Worm (Caenorhabditis elegans) whole organism, L4 larva: ENCODE measurements around the gene F16B4.7.

ENCODE experiments used
- D1046.2 ChIP-seq: fragments of 200-800 bp; sonication (Bioruptor generic); IDR thresholded peaks from 2 replicates; pipeline ENCODE4 v1.3.6; 2022; ENCODE audit warnings: missing genetic modification characterization, missing compliant biosample characterization
- F37D6.2 ChIP-seq: sonication (generic microtip); optimal IDR thresholded peaks from 2 replicates; lab custom pipeline; 2016; ENCODE audit warnings: mild to moderate bottlenecking, missing genetic modification characterization, missing compliant biosample characterization
- R02D3.7 ChIP-seq: fragments of 150-350 bp; sonication (generic microtip); optimal IDR thresholded peaks from 3 replicates; lab custom pipeline; 2014; ENCODE audit warnings: missing biosample characterization, missing genetic modification characterization
- T20F7.1 ChIP-seq: fragments of 200-800 bp; sonication (Bioruptor generic); optimal IDR thresholded peaks from 2 replicates; lab custom pipeline; 2018; ENCODE audit warnings: mild to moderate bottlenecking, missing genetic modification characterization, missing compliant biosample characterization
- Y105C5A.15 ChIP-seq: fragments of 200-800 bp; sonication (Bioruptor generic); IDR thresholded peaks from 2 replicates; pipeline ENCODE4 v1.3.6; 2022; ENCODE audit warnings: missing genetic modification characterization, missing compliant biosample characterization
- Y48G9A.11 ChIP-seq: fragments of 200-800 bp; sonication (Bioruptor generic); IDR thresholded peaks from 2 replicates; pipeline ENCODE4 v1.3.6; 2022; ENCODE audit warnings: missing genetic modification reagents, missing genetic modification characterization, missing compliant biosample characterization
- aha-1 ChIP-seq: fragments of 150-350 bp; peaks from one replicate; lab custom pipeline; 2014; ENCODE audit warnings: missing biosample characterization, missing genetic modification characterization
- aly-2 ChIP-seq: sonication (generic microtip); optimal IDR thresholded peaks from 2 replicates; lab custom pipeline; 2018; ENCODE audit warnings: missing biosample characterization, missing genetic modification characterization
- arid-1 ChIP-seq: fragments of 200-800 bp; sonication (Bioruptor generic); conservative IDR thresholded peaks from 2 replicates; pipeline ENCODE4 v1.3.6; 2022; ENCODE audit warnings: missing genetic modification reagents, missing genetic modification characterization, missing compliant biosample characterization
- attf-4 ChIP-seq: sonication (generic microtip); optimal IDR thresholded peaks from 3 replicates; lab custom pipeline; 2017; ENCODE audit warnings: missing biosample characterization, missing genetic modification characterization
- ceh-32 ChIP-seq: sonication (generic microtip); optimal IDR thresholded peaks from 2 replicates; lab custom pipeline; 2016; ENCODE audit warnings: mild to moderate bottlenecking, missing genetic modification characterization, missing compliant biosample characterization; ENCODE audit not compliant: poor library complexity
- ces-1 ChIP-seq: fragments of 150-350 bp; sonication (generic microtip); optimal IDR thresholded peaks from 4 replicates; lab custom pipeline; 2014; ENCODE audit warnings: missing biosample characterization, missing genetic modification reagents, missing genetic modification characterization
- daf-12 ChIP-seq: fragments of 150-350 bp; optimal IDR thresholded peaks from 2 replicates; lab custom pipeline; 2014; ENCODE audit warnings: missing biosample characterization, missing genetic modification reagents, missing genetic modification characterization
- daf-16 ChIP-seq, 3 experiments: sonication (generic microtip); optimal IDR thresholded peaks; 2 replicates each; lab custom pipeline; 2016 to 2017; ENCODE audit warnings: missing genetic modification characterization in 3 of 3, missing genetic modification reagents in 3 of 3, mild to moderate bottlenecking in 2 of 3, missing compliant biosample characterization in 2 of 3, missing biosample characterization in 1 of 3, moderate library complexity in 1 of 3
- dmd-6 ChIP-seq: fragments of 200-800 bp; sonication (Bioruptor generic); IDR thresholded peaks from 2 replicates; pipeline ENCODE4 v1.3.6; 2022; ENCODE audit warnings: missing genetic modification reagents, missing genetic modification characterization, missing compliant biosample characterization
- dmd-9 ChIP-seq: fragments of 200-800 bp; sonication (Bioruptor generic); IDR thresholded peaks from 2 replicates; pipeline ENCODE4 v1.3.6; 2022; ENCODE audit warnings: missing genetic modification reagents, missing genetic modification characterization, missing compliant biosample characterization
- dpl-1 ChIP-seq: fragments of 150-350 bp; optimal IDR thresholded peaks from 2 replicates; lab custom pipeline; 2014; ENCODE audit warnings: missing biosample characterization, missing genetic modification reagents, missing genetic modification characterization
- dve-1 ChIP-seq: sonication (generic microtip); optimal IDR thresholded peaks from 2 replicates; lab custom pipeline; 2017; ENCODE audit warnings: antibody characterized with exemption, mild to moderate bottlenecking, missing genetic modification characterization, missing compliant biosample characterization; ENCODE audit not compliant: insufficient read depth
- egl-27 ChIP-seq: sonication (generic microtip); optimal IDR thresholded peaks from 3 replicates; lab custom pipeline; 2017; ENCODE audit warnings: missing biosample characterization, missing genetic modification reagents, missing genetic modification characterization
- fos-1 ChIP-seq: fragments of 150-350 bp; optimal IDR thresholded peaks from 2 replicates; lab custom pipeline; 2014; ENCODE audit warnings: missing biosample characterization, missing genetic modification characterization
- hlh-11 ChIP-seq: fragments of 200-800 bp; sonication (Bioruptor generic); optimal IDR thresholded peaks from 2 replicates; lab custom pipeline; 2018; ENCODE audit warnings: mild to moderate bottlenecking, missing genetic modification characterization, missing compliant biosample characterization
- hlh-30 ChIP-seq: sonication (generic microtip); optimal IDR thresholded peaks from 2 replicates; lab custom pipeline; 2017; ENCODE audit warnings: antibody characterized with exemption, mild to moderate bottlenecking, missing genetic modification characterization, missing compliant biosample characterization; ENCODE audit not compliant: insufficient read depth
- hmg-1.1 ChIP-seq: fragments of 200-800 bp; sonication (Bioruptor generic); IDR thresholded peaks from 2 replicates; pipeline ENCODE4 v1.3.6; 2022; ENCODE audit warnings: missing genetic modification reagents, missing genetic modification characterization, missing compliant biosample characterization
- lim-7 ChIP-seq: fragments of 200-800 bp; sonication (Bioruptor generic); IDR thresholded peaks from 2 replicates; pipeline ENCODE4 v1.3.6; 2022; ENCODE audit warnings: missing genetic modification characterization, missing compliant biosample characterization
- lin-1 ChIP-seq: fragments of 200-800 bp; sonication (Bioruptor generic); IDR thresholded peaks from 2 replicates; pipeline ENCODE4 v1.3.6; 2022; ENCODE audit warnings: missing genetic modification reagents, missing genetic modification characterization, missing compliant biosample characterization
- lin-13 ChIP-seq: fragments of 150-350 bp; optimal IDR thresholded peaks from 2 replicates; lab custom pipeline; 2014; ENCODE audit warnings: missing biosample characterization, missing genetic modification reagents, missing genetic modification characterization
- lin-15B ChIP-seq: fragments of 150-350 bp; sonication (generic microtip); optimal IDR thresholded peaks from 3 replicates; lab custom pipeline; 2014; ENCODE audit warnings: missing biosample characterization, missing genetic modification characterization
- lin-38 ChIP-seq: fragments of 200-800 bp; sonication (Bioruptor generic); IDR thresholded peaks from 2 replicates; pipeline ENCODE4 v1.3.6; 2022; ENCODE audit warnings: missing genetic modification reagents, missing genetic modification characterization, missing compliant biosample characterization
- madf-9 ChIP-seq: fragments of 200-800 bp; sonication (Bioruptor generic); conservative IDR thresholded peaks from 2 replicates; pipeline ENCODE4 v1.3.6; 2022; ENCODE audit warnings: missing genetic modification reagents, missing genetic modification characterization, missing compliant biosample characterization
- mdl-1 ChIP-seq, 2 experiments: fragments of 150-350 bp in 1 of 2; sonication (generic microtip) in 1 of 2; optimal IDR thresholded peaks; 2 replicates each; lab custom pipeline; 2014 to 2017; ENCODE audit warnings: missing biosample characterization in 2 of 2, missing genetic modification characterization in 2 of 2
- mep-1 ChIP-seq: fragments of 150-350 bp; sonication (generic microtip); optimal IDR thresholded peaks from 3 replicates; lab custom pipeline; 2014; ENCODE audit warnings: missing biosample characterization, missing genetic modification characterization
- mes-2 ChIP-seq: sonication (generic microtip); optimal IDR thresholded peaks from 2 replicates; lab custom pipeline; 2016; ENCODE audit warnings: missing genotype, mild to moderate bottlenecking, missing genetic modification characterization, missing compliant biosample characterization; ENCODE audit not compliant: poor library complexity, severe bottlenecking
- mxl-3 ChIP-seq: fragments of 200-800 bp; sonication (Bioruptor generic); optimal IDR thresholded peaks from 2 replicates; lab custom pipeline; 2018; ENCODE audit warnings: mild to moderate bottlenecking, missing genetic modification characterization, missing compliant biosample characterization
- nhr-25 ChIP-seq: sonication (generic microtip); optimal IDR thresholded peaks from 2 replicates; lab custom pipeline; 2017; ENCODE audit warnings: missing genetic modification characterization, mild to moderate bottlenecking, missing compliant biosample characterization, antibody characterized with exemption, moderate library complexity, borderline replicate concordance; ENCODE audit not compliant: insufficient read depth
- nhr-28 ChIP-seq: fragments of 150-350 bp; optimal IDR thresholded peaks from 2 replicates; lab custom pipeline; 2014; ENCODE audit warnings: missing biosample characterization, missing genetic modification characterization
- nhr-42 ChIP-seq: fragments of 200-800 bp; sonication (Bioruptor generic); IDR thresholded peaks from 2 replicates; pipeline ENCODE4 v1.3.6; 2022; ENCODE audit warnings: missing genetic modification characterization, missing compliant biosample characterization
- nhr-77 ChIP-seq: fragments of 150-350 bp; optimal IDR thresholded peaks from 2 replicates; lab custom pipeline; 2014; ENCODE audit warnings: missing biosample characterization, missing genetic modification characterization
- pha-4 ChIP-seq, 2 experiments: fragments of 150-350 bp in 1 of 2; fragments of 200-800 bp in 1 of 2; sonication (Bioruptor generic) in 1 of 2; IDR thresholded peaks in 1 of 2; optimal IDR thresholded peaks in 1 of 2; 2 replicates each; pipeline versions ENCODE4 v1.3.6 to Lab custom; 2014 to 2022; ENCODE audit warnings: missing genetic modification characterization in 2 of 2, missing genetic modification reagents in 2 of 2, missing biosample characterization in 1 of 2, missing compliant biosample characterization in 1 of 2
- php-3 ChIP-seq: fragments of 200-800 bp; sonication (Bioruptor generic); IDR thresholded peaks from 2 replicates; pipeline ENCODE4 v1.3.6; 2022; ENCODE audit warnings: missing genetic modification reagents, missing genetic modification characterization, missing compliant biosample characterization
- rbr-2 ChIP-seq: sonication (generic microtip); optimal IDR thresholded peaks from 2 replicates; lab custom pipeline; 2016; ENCODE audit warnings: missing genotype, missing genetic modification characterization, missing compliant biosample characterization
- saeg-2 ChIP-seq: fragments of 200-800 bp; sonication (Bioruptor generic); IDR thresholded peaks from 2 replicates; pipeline ENCODE4 v1.3.6; 2022; ENCODE audit warnings: missing genetic modification reagents, missing genetic modification characterization, missing compliant biosample characterization
- snpc-1.2 ChIP-seq: fragments of 200-800 bp; sonication (Bioruptor generic); IDR thresholded peaks from 2 replicates; pipeline ENCODE4 v1.3.6; 2022; ENCODE audit warnings: missing genetic modification reagents, missing genetic modification characterization, missing compliant biosample characterization
- unc-130 ChIP-seq: sonication (generic microtip); optimal IDR thresholded peaks from 2 replicates; lab custom pipeline; 2016; ENCODE audit warnings: missing genetic modification reagents, missing genetic modification characterization, missing compliant biosample characterization
- unc-39 ChIP-seq: sonication (generic microtip); optimal IDR thresholded peaks from 2 replicates; lab custom pipeline; 2017; ENCODE audit warnings: missing biosample characterization, missing genetic modification characterization
- unc-62 ChIP-seq, 3 experiments: fragments of 150-350 bp in 1 of 3; sonication (generic microtip); optimal IDR thresholded peaks in 2 of 3; peaks in 1 of 3; 1 replicate in 1 of 3; 2 replicates in 2 of 3; lab custom pipeline; 2014 to 2017; ENCODE audit warnings: missing biosample characterization in 3 of 3, missing genetic modification characterization in 3 of 3, missing genetic modification reagents in 3 of 3, missing genotype in 1 of 3
- zfp-2 ChIP-seq: sonication (generic microtip); optimal IDR thresholded peaks from 2 replicates; lab custom pipeline; 2016; ENCODE audit warnings: mild to moderate bottlenecking, missing genetic modification characterization, missing compliant biosample characterization
- zfp-3 ChIP-seq: fragments of 200-800 bp; sonication (Bioruptor generic); conservative IDR thresholded peaks from 2 replicates; pipeline ENCODE4 v1.3.6; 2022; ENCODE audit warnings: missing genetic modification reagents, missing genetic modification characterization, missing compliant biosample characterization
- ztf-11 ChIP-seq: fragments of 150-350 bp; optimal IDR thresholded peaks from 2 replicates; lab custom pipeline; 2014; ENCODE audit warnings: missing biosample characterization, missing genetic modification characterization

Gene F16B4.7

ce11 chrV:1626720-1627119, 41.2 kb downstream of the F16B4.7 start, which contains the start of gene nhr-237:
TSS of gene nhr-237 (minus strand) at chrV:1626820.
- TF ChIP-seq Y105C5A.15 (GFP tag; lab: Robert Waterston, UW) (no peak), madf-9 (no peak), daf-12 (tag; lab: Kevin White, UChicago) (no peak), R02D3.7 (no peak), fos-1 (tag; lab: Kevin White, UChicago) (no peak), aly-2 (tag; lab: Kevin White, UChicago) (no peak), lim-7 (no peak), rbr-2 (tag; lab: Kevin White, UChicago) (no peak), lin-15B (no peak), lin-13 (no peak)

- peak; percentile 71; the same call in 1 of the 2 replicates for TF ChIP-seq nhr-42 (GFP tag; lab: Robert Waterston, UW)
- TF ChIP-seq php-3 (GFP tag; lab: Robert Waterston, UW) = no peak
- TF ChIP-seq unc-62 (GFP tag; optimal IDR thresholded peaks at IDR 0.05 in 1 of 2; lab: Kevin White, UChicago) = peak in 1 of 2 experiments; percentile 74
- no peak for TF ChIP-seq unc-62 (tag; optimal IDR thresholded peaks at IDR 0.05; lab: Kevin White, UChicago)
- peak; percentile 23 for TF ChIP-seq mep-1
- TF ChIP-seq lin-38 (GFP tag; lab: Robert Waterston, UW) = no peak
- no peak for TF ChIP-seq Y48G9A.11 (GFP tag; lab: Robert Waterston, UW)
- TF ChIP-seq attf-4 = no peak
- peak; percentile 32 for TF ChIP-seq nhr-25 (tag; lab: Kevin White, UChicago)
- no peak for TF ChIP-seq arid-1
- TF ChIP-seq zfp-3 (GFP tag; lab: Robert Waterston, UW) = no peak
- no peak for TF ChIP-seq saeg-2
- peak; percentile 21 for TF ChIP-seq mes-2 (tag; lab: Kevin White, UChicago)
- peak; percentile 95 for TF ChIP-seq nhr-77
- no peak for TF ChIP-seq ceh-32 (tag; lab: Kevin White, UChicago)
- peak; percentile 100 for TF ChIP-seq nhr-28
- TF ChIP-seq hlh-11 (tag; lab: Kevin White, UChicago) = peak; percentile 40
- TF ChIP-seq ces-1 (GFP tag; lab: Kevin White, UChicago) = no peak
- TF ChIP-seq aha-1 = peak; percentile 25
- peak; percentile 6 for TF ChIP-seq dve-1
- TF ChIP-seq D1046.2 = no peak
- TF ChIP-seq dmd-6 (GFP tag; lab: Robert Waterston, UW) = peak; percentile 39
- peak in 1 of 2 experiments; percentile 37 for TF ChIP-seq mdl-1 (tag; optimal IDR thresholded peaks at IDR 0.05; lab: Kevin White, UChicago)
- no peak for TF ChIP-seq snpc-1.2 (GFP tag; lab: Robert Waterston, UW)
- TF ChIP-seq mxl-3 (GFP tag; lab: Kevin White, UChicago) = peak; percentile 23
- TF ChIP-seq hlh-30 (tag; lab: Kevin White, UChicago) = peak; percentile 55
- TF ChIP-seq egl-27 (tag; lab: Kevin White, UChicago) = no peak
Observed at ce11 chrV:1627269-1627668, 41.8 kb downstream of the F16B4.7 start.

- no peak for TF ChIP-seq daf-16 (GFP tag; optimal IDR thresholded peaks at IDR 0.05; lab: Kevin White, UChicago)
- TF ChIP-seq daf-16 (tag; optimal IDR thresholded peaks at IDR 0.05; lab: Kevin White, UChicago) = peak; percentile 17
- TF ChIP-seq ces-1 (GFP tag; lab: Kevin White, UChicago) = no peak
- no peak for TF ChIP-seq dmd-9 (GFP tag; lab: Robert Waterston, UW)
- no peak for TF ChIP-seq dpl-1 (GFP tag; lab: Kevin White, UChicago)
- TF ChIP-seq T20F7.1 (GFP tag; lab: Kevin White, UChicago) = no peak
- TF ChIP-seq hmg-1.1 (GFP tag; lab: Robert Waterston, UW) = no peak
- no peak for TF ChIP-seq unc-39 (tag; lab: Kevin White, UChicago)
- TF ChIP-seq hlh-30 (tag; lab: Kevin White, UChicago) = no peak
- no peak for TF ChIP-seq F37D6.2 (tag; lab: Kevin White, UChicago)
- no peak for TF ChIP-seq pha-4 (GFP tag; IDR thresholded peaks at IDR 0.05; lab: Robert Waterston, UW)
- TF ChIP-seq pha-4 (tag; optimal IDR thresholded peaks at IDR 0.05; lab: Kevin White, UChicago) = no peak
- TF ChIP-seq unc-130 (GFP tag; lab: Kevin White, UChicago) = no peak
- TF ChIP-seq lin-1 (GFP tag; lab: Robert Waterston, UW) = no peak
- TF ChIP-seq dve-1 = peak; percentile 44
- no peak for TF ChIP-seq attf-4
- TF ChIP-seq zfp-2 (tag; lab: Kevin White, UChicago) = no peak
- TF ChIP-seq ztf-11 = no peak
- peak; percentile 85 for TF ChIP-seq nhr-42 (GFP tag; lab: Robert Waterston, UW)
- no peak for TF ChIP-seq aha-1
Observed at ce11 chrV:1629329-1629728, 43.8 kb downstream of the F16B4.7 start, which contains the start of gene nhr-238. TSS of gene nhr-238 (minus strand) at chrV:1629432.
